Worm (Caenorhabditis elegans) whole organism, L4 larva: Measurements from ENCODE around the gene R11E3.1.

ENCODE experiments used
- F26F4.8 ChIP-seq: fragments of 200-800 bp; sonication (Bioruptor generic); conservative IDR thresholded peaks from 2 replicates; pipeline ENCODE4 v1.3.6; 2022; ENCODE audit warnings: missing genetic modification characterization, missing compliant biosample characterization
- F49E8.2 ChIP-seq: sonication (generic microtip); optimal IDR thresholded peaks from 2 replicates; lab custom pipeline; 2016; ENCODE audit warnings: missing compliant biosample characterization, mild to moderate bottlenecking, missing genetic modification characterization, borderline replicate concordance
- R02D3.7 ChIP-seq: fragments of 150-350 bp; sonication (generic microtip); optimal IDR thresholded peaks from 3 replicates; lab custom pipeline; 2014; ENCODE audit warnings: missing biosample characterization, missing genetic modification characterization
- T20F7.1 ChIP-seq: fragments of 200-800 bp; sonication (Bioruptor generic); optimal IDR thresholded peaks from 2 replicates; lab custom pipeline; 2018; ENCODE audit warnings: mild to moderate bottlenecking, missing genetic modification characterization, missing compliant biosample characterization
- Y105C5A.15 ChIP-seq: fragments of 200-800 bp; sonication (Bioruptor generic); IDR thresholded peaks from 2 replicates; pipeline ENCODE4 v1.3.6; 2022; ENCODE audit warnings: missing genetic modification characterization, missing compliant biosample characterization
- Y48G9A.11 ChIP-seq: fragments of 200-800 bp; sonication (Bioruptor generic); IDR thresholded peaks from 2 replicates; pipeline ENCODE4 v1.3.6; 2022; ENCODE audit warnings: missing genetic modification reagents, missing genetic modification characterization, missing compliant biosample characterization
- ZK546.5 ChIP-seq, 2 experiments: sonication (generic microtip); optimal IDR thresholded peaks; 2 replicates each; lab custom pipeline; 2017; ENCODE audit warnings: missing biosample characterization in 2 of 2, missing genetic modification characterization in 2 of 2
- aha-1 ChIP-seq: fragments of 150-350 bp; peaks from one replicate; lab custom pipeline; 2014; ENCODE audit warnings: missing biosample characterization, missing genetic modification characterization
- ama-1 ChIP-seq: fragments of 150-350 bp; optimal IDR thresholded peaks from 2 replicates; lab custom pipeline; 2014; ENCODE audit warnings: inconsistent platforms, mixed read lengths
- attf-4 ChIP-seq: sonication (generic microtip); optimal IDR thresholded peaks from 3 replicates; lab custom pipeline; 2017; ENCODE audit warnings: missing biosample characterization, missing genetic modification characterization
- ceh-28 ChIP-seq: fragments of 150-350 bp; optimal IDR thresholded peaks from 2 replicates; lab custom pipeline; 2014; ENCODE audit warnings: missing biosample characterization, missing genetic modification reagents, missing genetic modification characterization
- ceh-32 ChIP-seq: sonication (generic microtip); optimal IDR thresholded peaks from 2 replicates; lab custom pipeline; 2016; ENCODE audit warnings: mild to moderate bottlenecking, missing genetic modification characterization, missing compliant biosample characterization; ENCODE audit not compliant: poor library complexity
- ceh-44 ChIP-seq: fragments of 200-800 bp; sonication (Bioruptor generic); IDR thresholded peaks from 2 replicates; pipeline ENCODE4 v1.3.6; 2022; ENCODE audit warnings: missing genetic modification reagents, missing genetic modification characterization, missing compliant biosample characterization
- cey-2 ChIP-seq: sonication (generic microtip); optimal IDR thresholded peaks from 3 replicates; lab custom pipeline; 2017; ENCODE audit warnings: missing genetic modification characterization, mild to moderate bottlenecking, missing compliant biosample characterization, antibody characterized with exemption, borderline replicate concordance; ENCODE audit not compliant: insufficient read depth
- daf-16 ChIP-seq, 3 experiments: sonication (generic microtip); optimal IDR thresholded peaks; 2 replicates each; lab custom pipeline; 2016 to 2017; ENCODE audit warnings: missing genetic modification characterization in 3 of 3, missing genetic modification reagents in 3 of 3, mild to moderate bottlenecking in 2 of 3, missing compliant biosample characterization in 2 of 3, missing biosample characterization in 1 of 3, moderate library complexity in 1 of 3
- dmd-6 ChIP-seq: fragments of 200-800 bp; sonication (Bioruptor generic); IDR thresholded peaks from 2 replicates; pipeline ENCODE4 v1.3.6; 2022; ENCODE audit warnings: missing genetic modification reagents, missing genetic modification characterization, missing compliant biosample characterization
- dmd-9 ChIP-seq: fragments of 200-800 bp; sonication (Bioruptor generic); IDR thresholded peaks from 2 replicates; pipeline ENCODE4 v1.3.6; 2022; ENCODE audit warnings: missing genetic modification reagents, missing genetic modification characterization, missing compliant biosample characterization
- dve-1 ChIP-seq: sonication (generic microtip); optimal IDR thresholded peaks from 2 replicates; lab custom pipeline; 2017; ENCODE audit warnings: antibody characterized with exemption, mild to moderate bottlenecking, missing genetic modification characterization, missing compliant biosample characterization; ENCODE audit not compliant: insufficient read depth
- egl-43 ChIP-seq: fragments of 200-800 bp; sonication (Bioruptor generic); IDR thresholded peaks from 2 replicates; pipeline ENCODE4 v1.3.6; 2022; ENCODE audit warnings: missing genetic modification reagents, missing genetic modification characterization, missing compliant biosample characterization
- fkh-10 ChIP-seq: fragments of 150-350 bp; optimal IDR thresholded peaks from 2 replicates; lab custom pipeline; 2014; ENCODE audit warnings: missing biosample characterization, missing genetic modification reagents, missing genetic modification characterization
- fos-1 ChIP-seq: fragments of 150-350 bp; optimal IDR thresholded peaks from 2 replicates; lab custom pipeline; 2014; ENCODE audit warnings: missing biosample characterization, missing genetic modification characterization
- hlh-11 ChIP-seq: fragments of 200-800 bp; sonication (Bioruptor generic); optimal IDR thresholded peaks from 2 replicates; lab custom pipeline; 2018; ENCODE audit warnings: mild to moderate bottlenecking, missing genetic modification characterization, missing compliant biosample characterization
- hmg-1.1 ChIP-seq: fragments of 200-800 bp; sonication (Bioruptor generic); IDR thresholded peaks from 2 replicates; pipeline ENCODE4 v1.3.6; 2022; ENCODE audit warnings: missing genetic modification reagents, missing genetic modification characterization, missing compliant biosample characterization
- jun-1 ChIP-seq: fragments of 150-350 bp; optimal IDR thresholded peaks from 2 replicates; lab custom pipeline; 2014; ENCODE audit warnings: missing biosample characterization, missing genetic modification reagents, missing genetic modification characterization
- lim-7 ChIP-seq: fragments of 200-800 bp; sonication (Bioruptor generic); IDR thresholded peaks from 2 replicates; pipeline ENCODE4 v1.3.6; 2022; ENCODE audit warnings: missing genetic modification characterization, missing compliant biosample characterization
- lin-1 ChIP-seq: fragments of 200-800 bp; sonication (Bioruptor generic); IDR thresholded peaks from 2 replicates; pipeline ENCODE4 v1.3.6; 2022; ENCODE audit warnings: missing genetic modification reagents, missing genetic modification characterization, missing compliant biosample characterization
- lin-29 ChIP-seq: fragments of 200-800 bp; sonication (Bioruptor generic); IDR thresholded peaks from 2 replicates; pipeline ENCODE4 v1.3.6; 2022; ENCODE audit warnings: missing genetic modification reagents, missing genetic modification characterization, missing compliant biosample characterization
- madf-5 ChIP-seq, 2 experiments: fragments of 200-800 bp; sonication (Bioruptor generic); IDR thresholded peaks; 2 replicates each; pipeline ENCODE4 v1.3.6; 2022; ENCODE audit warnings: missing compliant biosample characterization in 2 of 2, missing genetic modification characterization in 2 of 2
- madf-9 ChIP-seq: fragments of 200-800 bp; sonication (Bioruptor generic); conservative IDR thresholded peaks from 2 replicates; pipeline ENCODE4 v1.3.6; 2022; ENCODE audit warnings: missing genetic modification reagents, missing genetic modification characterization, missing compliant biosample characterization
- mep-1 ChIP-seq: fragments of 150-350 bp; sonication (generic microtip); optimal IDR thresholded peaks from 3 replicates; lab custom pipeline; 2014; ENCODE audit warnings: missing biosample characterization, missing genetic modification characterization
- mxl-2 ChIP-seq: fragments of 200-800 bp; sonication (Bioruptor generic); conservative IDR thresholded peaks from 2 replicates; pipeline ENCODE4 v1.3.6; 2022; ENCODE audit warnings: missing genetic modification reagents, missing genetic modification characterization, missing compliant biosample characterization
- nhr-111 ChIP-seq: fragments of 200-800 bp; sonication (Bioruptor generic); optimal IDR thresholded peaks from 2 replicates; lab custom pipeline; 2018; ENCODE audit warnings: mild to moderate bottlenecking, missing genetic modification characterization, missing compliant biosample characterization
- nhr-28 ChIP-seq: fragments of 150-350 bp; optimal IDR thresholded peaks from 2 replicates; lab custom pipeline; 2014; ENCODE audit warnings: missing biosample characterization, missing genetic modification characterization
- nhr-48 ChIP-seq: sonication (generic microtip); optimal IDR thresholded peaks from 2 replicates; lab custom pipeline; 2016; ENCODE audit warnings: mild to moderate bottlenecking, missing genetic modification characterization, missing compliant biosample characterization
- nhr-77 ChIP-seq: fragments of 150-350 bp; optimal IDR thresholded peaks from 2 replicates; lab custom pipeline; 2014; ENCODE audit warnings: missing biosample characterization, missing genetic modification characterization
- pha-4 ChIP-seq, 2 experiments: fragments of 150-350 bp in 1 of 2; fragments of 200-800 bp in 1 of 2; sonication (Bioruptor generic) in 1 of 2; IDR thresholded peaks in 1 of 2; optimal IDR thresholded peaks in 1 of 2; 2 replicates each; pipeline versions ENCODE4 v1.3.6 to Lab custom; 2014 to 2022; ENCODE audit warnings: missing genetic modification characterization in 2 of 2, missing genetic modification reagents in 2 of 2, missing biosample characterization in 1 of 2, missing compliant biosample characterization in 1 of 2
- php-3 ChIP-seq: fragments of 200-800 bp; sonication (Bioruptor generic); IDR thresholded peaks from 2 replicates; pipeline ENCODE4 v1.3.6; 2022; ENCODE audit warnings: missing genetic modification reagents, missing genetic modification characterization, missing compliant biosample characterization
- pqm-1 ChIP-seq: sonication (generic microtip); optimal IDR thresholded peaks from 2 replicates; lab custom pipeline; 2017; ENCODE audit warnings: missing biosample characterization, missing genetic modification characterization
- rbr-2 ChIP-seq: sonication (generic microtip); optimal IDR thresholded peaks from 2 replicates; lab custom pipeline; 2016; ENCODE audit warnings: missing genotype, missing genetic modification characterization, missing compliant biosample characterization
- sdz-12 ChIP-seq: fragments of 200-800 bp; sonication (Bioruptor generic); optimal IDR thresholded peaks from 2 replicates; lab custom pipeline; 2018; ENCODE audit warnings: mild to moderate bottlenecking, missing genetic modification characterization, missing compliant biosample characterization
- set-16 ChIP-seq: fragments of 200-800 bp; sonication (Bioruptor generic); IDR thresholded peaks from 2 replicates; pipeline ENCODE4 v1.3.6; 2022; ENCODE audit warnings: missing genetic modification reagents, missing genetic modification characterization, missing compliant biosample characterization
- spr-3 ChIP-seq: fragments of 200-800 bp; sonication (Bioruptor generic); optimal IDR thresholded peaks from 2 replicates; lab custom pipeline; 2018; ENCODE audit warnings: mild to moderate bottlenecking, missing genetic modification characterization, missing compliant biosample characterization
- tag-97 ChIP-seq: fragments of 200-800 bp; sonication (Bioruptor generic); IDR thresholded peaks from 2 replicates; pipeline ENCODE4 v1.3.6; 2022; ENCODE audit warnings: missing genetic modification characterization, missing compliant biosample characterization
- unc-62 ChIP-seq, 3 experiments: fragments of 150-350 bp in 1 of 3; sonication (generic microtip); optimal IDR thresholded peaks in 2 of 3; peaks in 1 of 3; 1 replicate in 1 of 3; 2 replicates in 2 of 3; lab custom pipeline; 2014 to 2017; ENCODE audit warnings: missing biosample characterization in 3 of 3, missing genetic modification characterization in 3 of 3, missing genetic modification reagents in 3 of 3, missing genotype in 1 of 3
- zag-1 ChIP-seq: fragments of 150-350 bp; optimal IDR thresholded peaks from 2 replicates; lab custom pipeline; 2014; ENCODE audit warnings: missing biosample characterization, missing genetic modification characterization
- zfp-2 ChIP-seq: sonication (generic microtip); optimal IDR thresholded peaks from 2 replicates; lab custom pipeline; 2016; ENCODE audit warnings: mild to moderate bottlenecking, missing genetic modification characterization, missing compliant biosample characterization
- zfp-3 ChIP-seq: fragments of 200-800 bp; sonication (Bioruptor generic); conservative IDR thresholded peaks from 2 replicates; pipeline ENCODE4 v1.3.6; 2022; ENCODE audit warnings: missing genetic modification reagents, missing genetic modification characterization, missing compliant biosample characterization
- ztf-7 ChIP-seq: fragments of 150-350 bp; optimal IDR thresholded peaks from 2 replicates; lab custom pipeline; 2014; ENCODE audit warnings: missing biosample characterization, missing genetic modification characterization

Gene R11E3.1

ce11 chrIV:4821054-4821453, 31.5 kb downstream of the R11E3.1 start, which contains the start of gene H06H21.8 (continued):
- TF ChIP-seq ceh-32 (tag; lab: Kevin White, UChicago): no peak
- TF ChIP-seq dve-1 (tag; lab: Kevin White, UChicago): peak; percentile 83
- TF ChIP-seq rbr-2: no peak
- TF ChIP-seq nhr-111: no peak
- TF ChIP-seq zfp-2 (tag; lab: Kevin White, UChicago): no peak

DNA sequence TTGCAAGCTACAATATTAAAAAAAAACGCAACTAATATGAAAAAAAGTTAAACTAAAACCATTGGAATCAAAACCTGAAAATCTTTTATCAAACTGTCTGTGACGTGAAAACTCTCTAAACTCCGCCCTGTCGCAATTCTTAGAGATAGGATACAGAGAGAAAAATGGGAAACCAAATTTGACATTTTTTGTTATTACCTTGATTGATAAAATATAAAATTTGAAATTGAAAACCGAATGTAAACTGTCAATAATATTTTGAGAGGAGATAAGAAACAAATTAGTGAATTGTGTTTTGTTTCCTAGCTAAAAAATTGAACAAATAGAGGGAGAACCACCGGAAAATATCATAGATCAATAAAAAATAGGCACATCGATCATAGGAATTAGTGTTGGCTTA, 32.3 kb downstream of the R11E3.1 start:
- TF ChIP-seq dve-1 (tag; lab: Kevin White, UChicago) (peak; percentile 83), set-16 (GFP tag; lab: Robert Waterston, UW) (no peak), nhr-48 (tag; lab: Kevin White, UChicago) (peak; percentile 40), F26F4.8 (GFP tag; lab: Robert Waterston, UW) (no peak), madf-5 (GFP tag; IDR thresholded peaks at IDR 0.05; lab: Robert Waterston, UW) (no peak), mep-1 (tag; lab: Kevin White, UChicago) (no peak), R02D3.7 (tag; lab: Kevin White, UChicago) (no peak), tag-97 (GFP tag; lab: Robert Waterston, UW) (no peak), daf-16 (GFP tag; optimal IDR thresholded peaks at IDR 0.05; lab: Kevin White, UChicago) (peak in 1 of 2 experiments; percentile 23), daf-16 (tag; optimal IDR thresholded peaks at IDR 0.05; lab: Kevin White, UChicago) (peak; percentile 93), zag-1 (tag; lab: Kevin White, UChicago) (no peak), ZK546.5 (tag; optimal IDR thresholded peaks at IDR 0.05; lab: Kevin White, UChicago) (no peak), F49E8.2 (tag; lab: Kevin White, UChicago) (no peak), dmd-9 (GFP tag; lab: Robert Waterston, UW) (no peak), fos-1 (tag; lab: Kevin White, UChicago) (no peak), unc-62 (GFP tag; optimal IDR thresholded peaks at IDR 0.05 in 1 of 2; lab: Kevin White, UChicago) (no peak), unc-62 (tag; optimal IDR thresholded peaks at IDR 0.05; lab: Kevin White, UChicago) (no peak), cey-2 (tag; lab: Kevin White, UChicago) (no peak), mxl-2 (no peak), ama-1 (lab: Kevin White, UChicago) (no peak), egl-43 (no peak), jun-1 (tag; lab: Kevin White, UChicago) (no peak), pha-4 (GFP tag; IDR thresholded peaks at IDR 0.05; lab: Robert Waterston, UW) (peak; percentile 20; the same call in 1 of the 2 replicates), pha-4 (tag; optimal IDR thresholded peaks at IDR 0.05; lab: Kevin White, UChicago) (no peak), php-3 (GFP tag; lab: Robert Waterston, UW) (0 out of 2 replicates have a peak, but pooled peaks have one; percentile 6), rbr-2 (no peak), ceh-44 (GFP tag; lab: Robert Waterston, UW) (no peak), attf-4 (tag; lab: Kevin White, UChicago) (no peak), hmg-1.1 (no peak), lin-1 (no peak), T20F7.1 (GFP tag; lab: Kevin White, UChicago) (peak; percentile 50), ztf-7 (no peak), hlh-11 (tag; lab: Kevin White, UChicago) (peak; percentile 34), Y48G9A.11 (GFP tag; lab: Robert Waterston, UW) (no peak), sdz-12 (GFP tag; lab: Kevin White, UChicago) (no peak), madf-9 (no peak), zfp-3 (GFP tag; lab: Robert Waterston, UW) (no peak), nhr-77 (tag; lab: Kevin White, UChicago) (no peak), lin-29 (no peak), nhr-111 (no peak), spr-3 (GFP tag; lab: Kevin White, UChicago) (no peak), aha-1 (tag; lab: Kevin White, UChicago) (no peak), nhr-28 (no peak), ceh-28 (tag; lab: Kevin White, UChicago) (no peak), pqm-1 (tag; lab: Kevin White, UChicago) (no peak), lim-7 (GFP tag; lab: Robert Waterston, UW) (no peak), Y105C5A.15 (no peak), dmd-6 (GFP tag; lab: Robert Waterston, UW) (peak; percentile 90), fkh-10 (GFP tag; lab: Kevin White, UChicago) (no peak)
